Fruit fly (Drosophila melanogaster): ENCODE results near the gene pkm.

DNA sequence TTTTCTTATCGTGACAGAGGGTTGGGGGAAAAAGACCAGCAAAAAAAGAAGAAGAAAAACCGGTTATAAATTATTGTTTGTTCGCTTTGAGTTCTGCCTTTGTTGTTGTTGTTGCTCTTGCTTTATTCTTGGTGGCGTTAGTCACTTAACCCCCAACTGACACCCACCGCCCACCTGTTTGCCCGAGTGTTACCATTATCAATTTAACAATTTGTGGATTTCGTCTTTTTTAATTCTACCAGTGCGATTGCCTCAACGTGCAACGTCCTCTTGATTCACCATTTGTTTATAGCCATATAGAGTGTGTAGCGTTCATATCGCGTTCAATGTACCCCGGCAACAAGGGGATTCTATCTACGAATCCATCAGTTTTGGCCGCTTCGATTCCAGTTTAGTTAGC is 17.4 kb upstream of the pkm start:
- TF ChIP-seq Ets98B (GFP tag; IDR thresholded peaks at IDR 0.05): no peak
- TF ChIP-seq fd96Ca (GFP tag; IDR thresholded peaks at IDR 0.05): no peak

Data from whole organism, pupa.